Fruit fly (Drosophila melanogaster) whole organism, embryonic: ENCODE measurements around the gene Pfas.

Source experiments
- Antp ChIP-seq: fragments of 200-800 bp; sonication (Bioruptor generic); optimal IDR thresholded peaks from 3 replicates; lab custom pipeline; 2016; ENCODE audit warnings: missing biosample characterization, missing genetic modification characterization
- BEAF-32 ChIP-seq: fragments of 200-800 bp; sonication (Bioruptor generic); optimal IDR thresholded peaks from 3 replicates; lab custom pipeline; 2017; ENCODE audit warnings: missing biosample characterization, missing genetic modification characterization, mild to moderate bottlenecking, moderate library complexity, missing genetic modification reagents
- CG12299 ChIP-seq: fragments of 200-800 bp; sonication (Bioruptor generic); optimal IDR thresholded peaks from 2 replicates; lab custom pipeline; 2018; ENCODE audit warnings: missing biosample characterization, mild to moderate bottlenecking, missing genetic modification characterization
- CG13123 ChIP-seq: fragments of 200-800 bp; sonication (Bioruptor generic); optimal IDR thresholded peaks from 2 replicates; lab custom pipeline; 2016; ENCODE audit warnings: missing biosample characterization, missing genetic modification characterization
- CG14667 ChIP-seq: fragments of 200-800 bp; sonication (Bioruptor generic); IDR thresholded peaks from 2 replicates; pipeline ENCODE4 v1.3.6; 2022; ENCODE audit warnings: missing biosample characterization, missing genetic modification characterization
- CG14965 ChIP-seq: fragments of 200-800 bp; sonication (Bioruptor generic); optimal IDR thresholded peaks from 2 replicates; lab custom pipeline; 2016; ENCODE audit warnings: missing biosample characterization, missing genetic modification characterization, borderline replicate concordance
- CG15269 ChIP-seq: fragments of 200-800 bp; sonication (Bioruptor generic); optimal IDR thresholded peaks from 2 replicates; lab custom pipeline; 2018; ENCODE audit warnings: missing biosample characterization, mild to moderate bottlenecking, missing genetic modification characterization, moderate library complexity
- CG1792 ChIP-seq: fragments of 200-800 bp; sonication (Bioruptor generic); optimal IDR thresholded peaks from 2 replicates; lab custom pipeline; 2016; ENCODE audit warnings: missing biosample characterization, missing genetic modification characterization
- CG18262 ChIP-seq: fragments of 200-800 bp; optimal IDR thresholded peaks from 3 replicates; lab custom pipeline; 2019; ENCODE audit warnings: missing biosample characterization, mild to moderate bottlenecking, missing genetic modification characterization, moderate library complexity
- CG1832 ChIP-seq: fragments of 200-800 bp; sonication (Bioruptor generic); optimal IDR thresholded peaks from 2 replicates; lab custom pipeline; 2017; ENCODE audit warnings: missing biosample characterization, mild to moderate bottlenecking, missing genetic modification characterization, inconsistent platforms
- CG30403 ChIP-seq: fragments of 200-800 bp; sonication (Bioruptor generic); optimal IDR thresholded peaks from 3 replicates; lab custom pipeline; 2016; ENCODE audit warnings: missing biosample characterization, missing genetic modification characterization
- CG31365 ChIP-seq: fragments of 200-800 bp; sonication (Bioruptor generic); optimal IDR thresholded peaks from 2 replicates; lab custom pipeline; 2018; ENCODE audit warnings: missing biosample characterization, mild to moderate bottlenecking, missing genetic modification characterization
- CG32532 ChIP-seq: fragments of 200-800 bp; sonication (Bioruptor generic); IDR thresholded peaks from 2 replicates; pipeline ENCODE4 v1.3.6; 2022; ENCODE audit warnings: missing biosample characterization, missing genetic modification characterization
- CG3838 ChIP-seq: fragments of 200-800 bp; sonication (Bioruptor generic); optimal IDR thresholded peaks from 3 replicates; lab custom pipeline; 2016; ENCODE audit warnings: missing biosample characterization, missing genetic modification characterization
- CG4360 ChIP-seq: fragments of 200-800 bp; sonication (Bioruptor generic); IDR thresholded peaks from 2 replicates; pipeline ENCODE4 v1.3.6; 2022; ENCODE audit warnings: missing biosample characterization, missing genetic modification characterization
- CG6813 ChIP-seq: fragments of 200-800 bp; sonication (Bioruptor generic); optimal IDR thresholded peaks from 2 replicates; lab custom pipeline; 2017; ENCODE audit warnings: missing biosample characterization, missing genetic modification characterization, mild to moderate bottlenecking, moderate library complexity, missing genetic modification reagents
- CG7963 ChIP-seq: fragments of 200-800 bp; sonication (Bioruptor generic); IDR thresholded peaks from 3 replicates; pipeline ENCODE4 v1.3.6; 2022; ENCODE audit warnings: missing biosample characterization, missing genetic modification characterization; ENCODE audit not compliant: partially characterized antibody
- CG7987 ChIP-seq: fragments of 200-800 bp; sonication (Bioruptor generic); optimal IDR thresholded peaks from 2 replicates; lab custom pipeline; 2018; ENCODE audit warnings: missing biosample characterization, mild to moderate bottlenecking, missing genetic modification characterization, moderate library complexity
- CG8089 ChIP-seq: fragments of 200-800 bp; sonication (Bioruptor generic); optimal IDR thresholded peaks from 3 replicates; lab custom pipeline; 2016; ENCODE audit warnings: missing biosample characterization, missing genetic modification characterization
- CG8765 ChIP-seq: fragments of 200-800 bp; sonication (Bioruptor generic); IDR thresholded peaks from 2 replicates; pipeline ENCODE4 v1.3.6; 2022; ENCODE audit warnings: missing biosample characterization, missing genetic modification characterization
- Chrac-16 ChIP-seq: fragments of 200-800 bp; sonication (Bioruptor generic); optimal IDR thresholded peaks from 3 replicates; lab custom pipeline; 2016; ENCODE audit warnings: missing biosample characterization, missing genetic modification characterization
- D ChIP-seq, 2 experiments: fragments of 200-800 bp in 1 of 2; fragments of >200 bp in 1 of 2; sonication (Bioruptor generic) in 1 of 2; optimal IDR thresholded peaks; 2 replicates in 1 of 2; 3 replicates in 1 of 2; lab custom pipeline; 2017; ENCODE audit warnings: mild to moderate bottlenecking in 1 of 2, missing biosample characterization in 1 of 2, missing genetic modification characterization in 1 of 2, missing genetic modification reagents in 1 of 2
- Dip3 ChIP-seq: fragments of 200-800 bp; sonication (Bioruptor generic); optimal IDR thresholded peaks from 3 replicates; lab custom pipeline; 2016; ENCODE audit warnings: missing biosample characterization, missing genetic modification characterization
- Fer2 ChIP-seq: fragments of 200-800 bp; sonication (Bioruptor generic); optimal IDR thresholded peaks from 2 replicates; lab custom pipeline; 2018; ENCODE audit warnings: missing biosample characterization, mild to moderate bottlenecking, missing genetic modification characterization, moderate library complexity
- Gsc ChIP-seq: fragments of 200-800 bp; sonication (Bioruptor generic); IDR thresholded peaks from 2 replicates; pipeline ENCODE4 v1.3.6; 2022; ENCODE audit warnings: missing biosample characterization, missing genetic modification characterization
- Hsf ChIP-seq: fragments of 200-800 bp; sonication (Bioruptor generic); optimal IDR thresholded peaks from 3 replicates; lab custom pipeline; 2016; ENCODE audit warnings: missing biosample characterization, missing genetic modification characterization
- Lim3 ChIP-seq: fragments of 200-800 bp; sonication (Bioruptor generic); IDR thresholded peaks from 2 replicates; pipeline ENCODE4 v1.3.6; 2022; ENCODE audit warnings: missing biosample characterization, missing genetic modification characterization
- MESR4 ChIP-seq: fragments of 200-800 bp; sonication (Bioruptor generic); optimal IDR thresholded peaks from 2 replicates; lab custom pipeline; 2018; ENCODE audit warnings: missing biosample characterization, mild to moderate bottlenecking, missing genetic modification characterization, moderate library complexity
- Med ChIP-seq: fragments of 200-800 bp; sonication (Bioruptor generic); peaks from one replicate; lab custom pipeline; 2016; ENCODE audit warnings: missing biosample characterization, missing genetic modification characterization, mild to moderate bottlenecking, inconsistent platforms, moderate library complexity
- Oaz ChIP-seq: fragments of 200-800 bp; sonication (Bioruptor generic); IDR thresholded peaks from 2 replicates; pipeline ENCODE4 v1.3.6; 2022; ENCODE audit warnings: missing biosample characterization, missing genetic modification characterization
- PHDP ChIP-seq: fragments of 200-800 bp; sonication (Bioruptor generic); optimal IDR thresholded peaks from 3 replicates; lab custom pipeline; 2018; ENCODE audit warnings: missing biosample characterization, mild to moderate bottlenecking, missing genetic modification characterization, moderate library complexity
- Ravus ChIP-seq: fragments of 200-800 bp; sonication (Bioruptor generic); IDR thresholded peaks from 2 replicates; pipeline ENCODE4 v1.3.6; 2022; ENCODE audit warnings: missing biosample characterization, missing genetic modification characterization
- ase ChIP-seq: fragments of 200-800 bp; sonication (Bioruptor generic); IDR thresholded peaks from 3 replicates; pipeline ENCODE4 v1.3.6; 2022; ENCODE audit warnings: missing biosample characterization, missing genetic modification characterization
- bcd ChIP-seq: fragments of 200-800 bp; sonication (Bioruptor generic); optimal IDR thresholded peaks from 2 replicates; lab custom pipeline; 2017; ENCODE audit warnings: missing biosample characterization, mild to moderate bottlenecking, missing genetic modification characterization
- bigmax ChIP-seq: fragments of 200-800 bp; sonication (Bioruptor generic); optimal IDR thresholded peaks from 2 replicates; lab custom pipeline; 2018; ENCODE audit warnings: missing biosample characterization, mild to moderate bottlenecking, missing genetic modification characterization
- emc ChIP-seq: fragments of 200-800 bp; sonication (Bioruptor generic); optimal IDR thresholded peaks from 2 replicates; lab custom pipeline; 2016; ENCODE audit warnings: missing biosample characterization, missing genetic modification characterization
- ewg ChIP-seq: fragments of 200-800 bp; sonication (Bioruptor generic); optimal IDR thresholded peaks from 3 replicates; lab custom pipeline; 2017; ENCODE audit warnings: mild to moderate bottlenecking, missing biosample characterization, missing genetic modification reagents, missing genetic modification characterization
- lov ChIP-seq, 2 experiments: fragments of 200-800 bp in 1 of 2; fragments of >200 bp in 1 of 2; sonication (Bioruptor generic) in 1 of 2; IDR thresholded peaks in 1 of 2; optimal IDR thresholded peaks in 1 of 2; 2 replicates in 1 of 2; 3 replicates in 1 of 2; pipeline versions ENCODE4 v1.3.6 to Lab custom; 2017 to 2022; ENCODE audit warnings: missing biosample characterization in 1 of 2, missing genetic modification characterization in 1 of 2
- nerfin-1 ChIP-seq: fragments of 200-800 bp; sonication (Bioruptor generic); optimal IDR thresholded peaks from 3 replicates; lab custom pipeline; 2019; ENCODE audit warnings: missing biosample characterization, mild to moderate bottlenecking, missing genetic modification characterization, moderate library complexity
- nom ChIP-seq: fragments of 200-800 bp; sonication (Bioruptor generic); optimal IDR thresholded peaks from 2 replicates; lab custom pipeline; 2017; ENCODE audit warnings: missing biosample characterization, missing genetic modification characterization, mild to moderate bottlenecking, moderate library complexity, missing genetic modification reagents
- pnt ChIP-seq: fragments of 200-800 bp; sonication (Bioruptor generic); optimal IDR thresholded peaks from 3 replicates; lab custom pipeline; 2016; ENCODE audit warnings: missing biosample characterization, missing genetic modification characterization
- pros ChIP-seq: fragments of 200-800 bp; sonication (Bioruptor generic); optimal IDR thresholded peaks from 3 replicates; lab custom pipeline; 2019; ENCODE audit warnings: missing biosample characterization, mild to moderate bottlenecking, missing genetic modification characterization, moderate library complexity
- scrt ChIP-seq: fragments of 200-800 bp; sonication (Bioruptor generic); optimal IDR thresholded peaks from 2 replicates; lab custom pipeline; 2018; ENCODE audit warnings: missing biosample characterization, mild to moderate bottlenecking, missing genetic modification characterization, moderate library complexity
- sna ChIP-seq: fragments of 200-800 bp; sonication (Bioruptor generic); IDR thresholded peaks from 2 replicates; pipeline ENCODE4 v1.3.6; 2022; ENCODE audit warnings: missing biosample characterization, missing genetic modification characterization; ENCODE audit not compliant: partially characterized antibody
- tap ChIP-seq: fragments of 200-800 bp; optimal IDR thresholded peaks from 3 replicates; lab custom pipeline; 2019; ENCODE audit warnings: missing biosample characterization, mild to moderate bottlenecking, missing genetic modification characterization, moderate library complexity
- tll ChIP-seq, 2 experiments: fragments of 200-800 bp in 1 of 2; fragments of >200 bp in 1 of 2; sonication (Bioruptor generic) in 1 of 2; optimal IDR thresholded peaks; 2 replicates each; lab custom pipeline; 2017 to 2019; ENCODE audit warnings: missing biosample characterization in 2 of 2, missing genetic modification characterization in 2 of 2, mild to moderate bottlenecking in 1 of 2, moderate library complexity in 1 of 2
- tup ChIP-seq: fragments of 200-800 bp; sonication (Bioruptor generic); optimal IDR thresholded peaks from 2 replicates; lab custom pipeline; 2016; ENCODE audit warnings: missing biosample characterization, mild to moderate bottlenecking, missing genetic modification characterization, moderate library complexity
- wdn ChIP-seq: fragments of 200-800 bp; sonication (Bioruptor generic); IDR thresholded peaks from 2 replicates; pipeline ENCODE4 v1.3.6; 2022; ENCODE audit warnings: missing biosample characterization, missing genetic modification characterization
- zfh2 ChIP-seq: fragments of 200-800 bp; sonication (Bioruptor generic); optimal IDR thresholded peaks from 2 replicates; lab custom pipeline; 2016; ENCODE audit warnings: missing biosample characterization, missing genetic modification characterization

Pfas gene

DNA sequence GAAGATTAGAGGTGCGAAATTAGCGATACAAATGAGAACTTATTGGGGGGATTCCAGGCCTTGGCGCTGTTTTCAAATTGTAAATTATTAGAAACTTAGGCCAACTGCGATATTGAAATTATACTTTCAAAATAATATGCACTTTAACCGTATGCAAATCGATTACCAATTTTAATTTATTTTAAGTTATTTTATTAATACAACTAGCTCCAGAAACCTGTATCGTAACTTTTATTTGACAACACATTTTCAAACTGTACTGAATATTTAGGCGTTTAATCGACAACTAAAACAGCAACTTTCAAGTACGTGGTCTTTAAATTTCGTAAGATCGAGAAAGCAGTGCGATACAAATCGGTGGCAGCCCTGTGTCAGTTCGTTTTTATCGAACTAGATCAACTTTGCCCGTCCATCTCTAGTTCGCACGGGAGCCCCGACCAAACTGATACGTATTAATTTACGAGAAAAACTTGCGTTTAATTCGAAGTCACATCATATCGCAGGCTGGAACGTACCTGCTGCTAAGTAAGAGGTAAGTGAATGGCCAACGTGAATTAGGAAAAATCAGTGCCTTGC lies 24.9 kb upstream of the Pfas start, which contains the start of the genes CG9154 and Kr-h2 (continued):
- TF ChIP-seq D (optimal IDR thresholded peaks at IDR 0.05; lab: Kevin White, UChicago) (no peak), D (GFP tag; optimal IDR thresholded peaks at IDR 0.05; lab: Kevin White, UChicago) (no peak), Gsc (GFP tag; lab: Robert Waterston, UW) (no peak), CG8089 (GFP tag; lab: Kevin White, UChicago) (no peak), CG14965 (GFP tag; lab: Kevin White, UChicago) (no peak), CG13123 (no peak), CG30403 (GFP tag; lab: Kevin White, UChicago) (peak; percentile 48), CG12299 (peak; percentile 29), CG1792 (GFP tag; lab: Kevin White, UChicago) (no peak), Fer2 (tag; lab: Kevin White, UChicago) (peak; percentile 37), CG6813 (GFP tag; lab: Kevin White, UChicago) (no peak), tup (GFP tag; lab: Kevin White, UChicago) (no peak), CG14667 (GFP tag; lab: Robert Waterston, UW) (no peak), tll (GFP tag; optimal IDR thresholded peaks at IDR 0.05; lab: Kevin White, UChicago) (no peak), Chrac-16 (GFP tag; lab: Kevin White, UChicago) (peak; percentile 3), nom (GFP tag; lab: Kevin White, UChicago) (no peak), CG7963 (peak; percentile 77), tap (tag; lab: Kevin White, UChicago) (no peak), Hsf (GFP tag; lab: Kevin White, UChicago) (peak; percentile 32), bigmax (GFP tag; lab: Kevin White, UChicago) (no peak), Med (GFP tag; lab: Kevin White, UChicago) (peak; percentile 75), Ravus (GFP tag; lab: Robert Waterston, UW) (no peak), zfh2 (GFP tag; lab: Kevin White, UChicago) (peak; percentile 53), scrt (GFP tag; lab: Kevin White, UChicago) (no peak), pnt (GFP tag; lab: Kevin White, UChicago) (no peak), CG8765 (no peak; the same call in 1 of the 2 replicates), Oaz (no peak), Lim3 (no peak), bcd (GFP tag; lab: Kevin White, UChicago) (no peak), CG7987 (GFP tag; lab: Kevin White, UChicago) (no peak), ase (GFP tag; lab: Robert Waterston, UW) (no peak), MESR4 (GFP tag; lab: Kevin White, UChicago) (peak; percentile 94), CG31365 (tag; lab: Kevin White, UChicago) (peak; percentile 90), BEAF-32 (GFP tag; lab: Kevin White, UChicago) (peak; percentile 73), CG1832 (GFP tag; lab: Kevin White, UChicago) (no peak), CG18262 (tag; lab: Kevin White, UChicago) (peak; percentile 42), lov (optimal IDR thresholded peaks at IDR 0.05; lab: Kevin White, UChicago) (no peak), lov (GFP tag; IDR thresholded peaks at IDR 0.05; lab: Robert Waterston, UW) (no peak), CG15269 (peak; percentile 33), PHDP (tag; lab: Kevin White, UChicago) (peak; percentile 29), Dip3 (GFP tag; lab: Kevin White, UChicago) (peak; percentile 7), sna (GFP tag; lab: Robert Waterston, UW) (no peak), pros (GFP tag; lab: Kevin White, UChicago) (no peak), CG32532 (peak; percentile 54; the same call in 1 of the 2 replicates), wdn (GFP tag; lab: Robert Waterston, UW) (no peak), CG4360 (GFP tag; lab: Robert Waterston, UW) (no peak), ewg (GFP tag; lab: Kevin White, UChicago) (no peak), emc (no peak), Antp (GFP tag; lab: Kevin White, UChicago) (peak; percentile 32), CG3838 (GFP tag; lab: Kevin White, UChicago) (no peak), nerfin-1 (tag; lab: Kevin White, UChicago) (no peak)
